Fruit fly (Drosophila melanogaster) whole organism, adult: Measurements from ENCODE around the gene sunn.
A peak's percentile ranks its signal among the peaks of the same experiment; 100 is the strongest.

Source experiments
- CG11617 ChIP-seq: fragments of 200-800 bp; sonication (Bioruptor generic); optimal IDR thresholded peaks from 2 replicates; lab custom pipeline; 2017; ENCODE audit warnings: mild to moderate bottlenecking, missing biosample characterization, missing genetic modification reagents, missing genetic modification characterization
- CG12768 ChIP-seq: fragments of 200-800 bp; sonication (Bioruptor generic); optimal IDR thresholded peaks from 2 replicates; lab custom pipeline; 2017; ENCODE audit warnings: missing biosample characterization, missing genetic modification characterization, mild to moderate bottlenecking, moderate library complexity, missing genetic modification reagents
- CG14711 ChIP-seq: fragments of 200-800 bp; sonication (Bioruptor generic); optimal IDR thresholded peaks from 2 replicates; lab custom pipeline; 2018; ENCODE audit warnings: missing biosample characterization, mild to moderate bottlenecking, missing genetic modification characterization, moderate library complexity
- CG1620 ChIP-seq: fragments of 200-800 bp; sonication (Bioruptor generic); optimal IDR thresholded peaks from 2 replicates; lab custom pipeline; 2016; ENCODE audit warnings: missing biosample characterization, missing genetic modification characterization
- CG33017 ChIP-seq: fragments of 200-800 bp; sonication (Bioruptor generic); optimal IDR thresholded peaks from 2 replicates; lab custom pipeline; 2018; ENCODE audit warnings: missing biosample characterization, mild to moderate bottlenecking, missing genetic modification characterization, moderate library complexity
- CG5204 ChIP-seq: fragments of 200-800 bp; sonication (Bioruptor generic); optimal IDR thresholded peaks from 2 replicates; lab custom pipeline; 2016; ENCODE audit warnings: missing biosample characterization, missing genetic modification characterization
- CG7045 ChIP-seq: fragments of 200-800 bp; sonication (Bioruptor generic); optimal IDR thresholded peaks from 2 replicates; lab custom pipeline; 2017; ENCODE audit warnings: missing biosample characterization, mild to moderate bottlenecking, missing genetic modification characterization
- CG7101 ChIP-seq: fragments of 200-800 bp; sonication (Bioruptor generic); optimal IDR thresholded peaks from 2 replicates; lab custom pipeline; 2018; ENCODE audit warnings: missing biosample characterization, mild to moderate bottlenecking, missing genetic modification characterization, moderate library complexity
- Clk ChIP-seq: fragments of 200-800 bp; sonication (Bioruptor generic); optimal IDR thresholded peaks from 2 replicates; lab custom pipeline; 2017; ENCODE audit warnings: missing biosample characterization, missing genetic modification characterization
- Crg-1 ChIP-seq: fragments of 200-800 bp; sonication (Bioruptor generic); optimal IDR thresholded peaks from 2 replicates; lab custom pipeline; 2016; ENCODE audit warnings: missing biosample characterization, missing genetic modification characterization
- Hr96 ChIP-seq: fragments of 200-800 bp; sonication (Bioruptor generic); optimal IDR thresholded peaks from 2 replicates; lab custom pipeline; 2016; ENCODE audit warnings: missing biosample characterization, missing genetic modification characterization
- Mnt ChIP-seq: fragments of 200-800 bp; sonication (Bioruptor generic); optimal IDR thresholded peaks from 2 replicates; lab custom pipeline; 2016; ENCODE audit warnings: missing biosample characterization, mild to moderate bottlenecking, missing genetic modification characterization
- bab1 ChIP-seq: fragments of 200-800 bp; sonication (Bioruptor generic); optimal IDR thresholded peaks from 3 replicates; lab custom pipeline; 2019; ENCODE audit warnings: missing biosample characterization, mild to moderate bottlenecking, missing genetic modification characterization, moderate library complexity
- cic ChIP-seq: fragments of 200-800 bp; sonication (Bioruptor generic); optimal IDR thresholded peaks from 2 replicates; lab custom pipeline; 2017; ENCODE audit warnings: missing biosample characterization, mild to moderate bottlenecking, missing genetic modification characterization, moderate library complexity
- cnc ChIP-seq, 2 experiments: fragments of >200 bp; optimal IDR thresholded peaks; 2 replicates each; lab custom pipeline; 2017
- kay ChIP-seq: fragments of 200-800 bp; sonication (Bioruptor generic); peaks from one replicate; lab custom pipeline; 2016; ENCODE audit warnings: missing biosample characterization, missing genetic modification characterization, borderline replicate concordance
- ovo ChIP-seq: fragments of 200-800 bp; sonication (Bioruptor generic); optimal IDR thresholded peaks from 2 replicates; lab custom pipeline; 2016; ENCODE audit warnings: missing biosample characterization, missing genetic modification characterization
- pad ChIP-seq: fragments of 200-800 bp; sonication (Bioruptor generic); optimal IDR thresholded peaks from 3 replicates; lab custom pipeline; 2017; ENCODE audit warnings: missing biosample characterization, missing genetic modification characterization, mild to moderate bottlenecking, moderate library complexity, missing genetic modification reagents
- tj ChIP-seq: fragments of 200-800 bp; sonication (Bioruptor generic); optimal IDR thresholded peaks from 3 replicates; lab custom pipeline; 2017; ENCODE audit warnings: missing biosample characterization, mild to moderate bottlenecking, missing genetic modification characterization, moderate library complexity
- toe ChIP-seq: fragments of 200-800 bp; sonication (Bioruptor generic); optimal IDR thresholded peaks from 2 replicates; lab custom pipeline; 2016; ENCODE audit warnings: missing biosample characterization, missing genetic modification characterization

The sunn gene

DNA sequence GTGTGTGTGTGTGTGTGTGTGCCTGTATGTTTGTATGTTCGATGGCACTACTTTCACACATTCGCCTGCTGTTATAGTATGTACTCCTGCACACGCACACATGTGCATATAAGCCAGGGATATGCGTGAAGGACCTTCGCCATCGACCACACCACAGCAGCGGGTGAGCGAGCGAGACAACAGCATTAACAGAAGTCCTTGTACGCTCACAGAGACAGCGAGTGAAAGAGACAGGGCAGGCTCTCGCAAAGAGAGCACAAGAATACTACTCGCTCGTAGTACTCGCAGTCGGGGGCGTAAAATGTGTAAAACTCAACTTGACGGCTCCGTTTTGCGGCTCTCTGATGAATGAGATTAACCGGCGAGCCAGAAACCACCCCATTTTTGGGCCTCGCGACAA lies 36.8 kb downstream of the sunn start:
- TF ChIP-seq Mnt (GFP tag; lab: Kevin White, UChicago) (no peak), kay (GFP tag; lab: Kevin White, UChicago) (no peak), CG11617 (no peak), tj (GFP tag; lab: Kevin White, UChicago) (no peak), pad (GFP tag; lab: Kevin White, UChicago) (no peak), Clk (GFP tag; lab: Kevin White, UChicago) (no peak), Crg-1 (no peak), CG7045 (no peak), CG33017 (tag; lab: Kevin White, UChicago) (no peak), bab1 (GFP tag; lab: Kevin White, UChicago) (no peak), ovo (GFP tag; lab: Kevin White, UChicago) (no peak), CG12768 (GFP tag; lab: Kevin White, UChicago) (no peak), toe (GFP tag; lab: Kevin White, UChicago) (no peak), Hr96 (no peak), CG14711 (tag; lab: Kevin White, UChicago) (no peak), CG5204 (GFP tag; lab: Kevin White, UChicago) (no peak), CG7101 (tag; lab: Kevin White, UChicago) (no peak)

DNA sequence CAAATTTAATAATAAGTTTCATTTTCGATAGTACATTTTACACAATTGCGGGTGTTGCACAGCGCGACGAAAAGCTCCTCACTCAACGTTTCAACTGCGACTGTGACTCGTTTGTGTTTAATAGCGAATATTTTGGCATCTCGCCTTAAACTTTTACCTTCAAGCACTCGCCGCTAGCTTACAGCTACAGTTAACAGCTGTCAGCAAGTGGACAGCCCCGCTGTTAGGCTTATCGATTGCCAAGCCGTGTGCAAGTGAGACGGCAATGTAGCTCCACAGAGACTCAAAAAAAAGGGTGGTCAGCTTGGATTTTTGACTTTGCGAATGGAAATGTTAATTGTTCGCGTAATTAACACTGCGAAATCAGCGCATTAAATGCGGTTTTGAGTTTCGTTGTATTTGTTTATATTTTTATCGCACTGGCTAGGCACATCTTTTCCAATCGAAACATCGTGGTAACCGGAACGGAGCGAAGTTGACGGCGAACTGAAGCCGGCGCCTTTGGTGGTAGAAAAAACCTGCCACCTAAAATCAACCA lies 37.6 kb downstream of the sunn start, which contains the start of gene loaf:
Gene loaf (minus strand): TSS at position 488 of the 538 bp plus-strand sequence.
- no peak for TF ChIP-seq kay (GFP tag; lab: Kevin White, UChicago)

DNA sequence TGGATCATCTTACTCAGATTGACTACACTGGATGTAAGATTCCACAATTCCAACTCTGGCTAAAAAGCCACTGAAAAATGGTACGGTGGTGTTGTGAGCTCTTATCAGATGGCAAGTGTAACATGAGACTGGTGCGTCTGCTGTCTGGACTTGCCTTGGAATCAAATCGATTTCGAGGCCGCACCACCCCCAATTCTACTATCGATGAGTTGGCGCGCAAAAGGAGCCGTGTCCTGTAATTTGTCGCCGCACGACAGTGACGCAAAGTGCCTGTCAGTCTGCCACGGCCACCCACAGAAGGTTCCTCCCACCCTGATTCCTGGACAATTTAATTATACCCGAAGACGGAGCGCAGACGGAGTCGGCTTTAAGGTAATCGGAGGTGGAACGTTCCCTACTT lies 38.4 kb downstream of the sunn start:
- TF ChIP-seq CG1620 (GFP tag; lab: Kevin White, UChicago) (no peak), ovo (GFP tag; lab: Kevin White, UChicago) (no peak)

DNA sequence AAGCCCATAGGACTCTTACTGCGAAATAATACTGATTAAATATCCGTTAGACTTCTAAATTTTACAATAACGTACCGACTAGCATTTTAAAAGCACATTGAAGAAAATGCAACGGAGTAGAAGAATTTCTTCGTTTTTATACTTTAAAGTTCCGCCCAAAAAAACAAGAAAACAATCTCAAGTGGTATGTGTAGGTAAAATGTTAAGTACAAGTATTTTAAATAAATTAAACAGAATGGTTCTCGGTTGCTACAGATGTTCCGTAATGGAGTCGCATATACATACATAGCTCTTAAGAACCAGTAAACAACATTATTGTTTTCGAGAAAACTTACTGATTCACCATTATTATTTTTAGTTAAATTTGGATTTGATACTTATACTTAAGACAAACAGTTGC lies 43.9 kb downstream of the sunn start, which contains the start of gene Muc68D:
Gene Muc68D (minus strand): TSS at position 101 of the 400 bp plus-strand sequence.
- TF ChIP-seq toe (GFP tag; lab: Kevin White, UChicago) (no peak), CG14711 (tag; lab: Kevin White, UChicago) (no peak), bab1 (GFP tag; lab: Kevin White, UChicago) (no peak), Clk (GFP tag; lab: Kevin White, UChicago) (no peak), Mnt (GFP tag; lab: Kevin White, UChicago) (no peak), CG1620 (GFP tag; lab: Kevin White, UChicago) (no peak), CG7045 (no peak), CG12768 (GFP tag; lab: Kevin White, UChicago) (no peak), CG5204 (GFP tag; lab: Kevin White, UChicago) (no peak), cnc (optimal IDR thresholded peaks at IDR 0.05; lab: Kevin White, UChicago) (no peak), ovo (GFP tag; lab: Kevin White, UChicago) (no peak), CG11617 (no peak), cic (no peak), Hr96 (no peak), CG7101 (tag; lab: Kevin White, UChicago) (no peak), CG33017 (tag; lab: Kevin White, UChicago) (no peak)

DNA sequence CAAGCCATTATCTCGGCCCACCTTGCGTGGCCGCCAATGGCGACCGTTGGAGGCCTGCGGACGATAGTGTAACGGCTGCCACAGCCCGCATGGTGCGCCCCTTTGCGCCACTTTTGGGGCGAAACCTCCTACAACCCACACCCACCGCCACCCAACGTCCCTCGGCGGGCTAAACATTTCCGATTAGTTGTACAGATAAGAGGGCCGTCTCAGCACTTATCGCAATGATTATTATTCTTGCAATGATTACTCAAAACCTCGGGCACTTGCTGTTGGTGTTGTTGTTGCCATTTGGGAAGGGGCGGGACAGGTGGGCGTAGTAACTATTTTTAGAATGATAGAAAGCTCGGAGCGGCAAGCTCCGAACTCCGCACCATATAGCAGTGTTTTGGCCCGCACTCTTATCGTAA lies 44.5 kb downstream of the sunn start:
- no peak for TF ChIP-seq CG7045
- TF ChIP-seq CG1620 (GFP tag; lab: Kevin White, UChicago) = no peak
- TF ChIP-seq CG33017 (tag; lab: Kevin White, UChicago) = no peak
- TF ChIP-seq Hr96 = no peak
- TF ChIP-seq Mnt (GFP tag; lab: Kevin White, UChicago) = peak; percentile 18
- no peak for TF ChIP-seq kay (GFP tag; lab: Kevin White, UChicago)
- no peak for TF ChIP-seq CG11617
- peak; percentile 5 for TF ChIP-seq CG7101 (tag; lab: Kevin White, UChicago)
- no peak for TF ChIP-seq CG14711 (tag; lab: Kevin White, UChicago)
- no peak for TF ChIP-seq CG5204 (GFP tag; lab: Kevin White, UChicago)
- TF ChIP-seq cnc (optimal IDR thresholded peaks at IDR 0.05; lab: Kevin White, UChicago) = no peak
- TF ChIP-seq cic = peak; percentile 64
- TF ChIP-seq CG12768 (GFP tag; lab: Kevin White, UChicago) = peak; percentile 23
- no peak for TF ChIP-seq bab1 (GFP tag; lab: Kevin White, UChicago)

DNA sequence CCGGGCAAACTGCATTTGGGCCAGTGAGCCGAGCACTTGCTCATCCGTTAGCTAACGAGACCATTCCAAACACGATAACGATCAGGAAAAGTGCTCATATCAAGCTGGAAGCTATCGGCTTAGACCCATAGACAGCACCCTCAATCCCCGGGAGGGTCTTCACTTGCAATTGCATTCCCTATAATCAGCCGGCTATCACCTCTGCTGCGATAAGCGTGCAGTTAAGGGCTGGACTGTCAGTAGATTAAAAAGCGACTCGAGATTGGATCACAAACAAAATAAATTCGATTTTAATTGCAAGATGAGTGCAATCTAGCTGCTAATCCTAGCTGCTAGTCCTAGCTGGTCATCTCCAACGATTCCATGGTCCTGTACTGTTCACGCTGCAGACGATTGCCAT lies 45.6 kb downstream of the sunn start:
- TF ChIP-seq cnc (optimal IDR thresholded peaks at IDR 0.05; lab: Kevin White, UChicago) = no peak
- peak; percentile 69 for TF ChIP-seq cic
- TF ChIP-seq Mnt (GFP tag; lab: Kevin White, UChicago) = peak; percentile 2
- TF ChIP-seq CG7101 (tag; lab: Kevin White, UChicago) = peak; percentile 19
- TF ChIP-seq toe (GFP tag; lab: Kevin White, UChicago) = no peak
- peak; percentile 46 for TF ChIP-seq CG12768 (GFP tag; lab: Kevin White, UChicago)

DNA sequence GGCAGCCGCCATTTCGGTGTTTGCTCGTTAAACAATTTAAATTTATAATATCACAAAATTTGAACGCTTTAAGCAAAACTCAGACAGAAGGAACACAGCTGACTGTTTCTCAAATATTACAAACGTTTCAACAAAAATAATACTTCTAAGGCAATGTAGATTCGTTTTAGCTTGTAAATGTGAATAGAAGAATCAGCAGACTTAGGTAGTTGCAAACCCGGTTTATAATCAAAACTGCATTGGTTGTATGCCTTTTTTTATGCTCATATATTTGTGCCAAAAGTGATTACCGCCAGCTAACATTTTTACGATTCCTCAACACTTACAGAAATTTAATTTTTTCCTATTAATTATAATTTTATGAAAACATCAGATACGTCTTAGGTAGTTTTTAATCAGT lies 46.3 kb downstream of the sunn start, which contains the start of gene Tim13:
Gene Tim13 (minus strand): TSS at position 101 of the 400 bp plus-strand sequence.
- TF ChIP-seq Hr96 = no peak
- TF ChIP-seq CG14711 (tag; lab: Kevin White, UChicago) = no peak
- no peak for TF ChIP-seq toe (GFP tag; lab: Kevin White, UChicago)
- TF ChIP-seq CG1620 (GFP tag; lab: Kevin White, UChicago) = no peak
- TF ChIP-seq CG5204 (GFP tag; lab: Kevin White, UChicago) = no peak
- TF ChIP-seq bab1 (GFP tag; lab: Kevin White, UChicago) = no peak
- no peak for TF ChIP-seq Clk (GFP tag; lab: Kevin White, UChicago)
- TF ChIP-seq CG11617 = no peak
- no peak for TF ChIP-seq tj (GFP tag; lab: Kevin White, UChicago)
- no peak for TF ChIP-seq cic
- TF ChIP-seq kay (GFP tag; lab: Kevin White, UChicago) = no peak
- no peak for TF ChIP-seq cnc (optimal IDR thresholded peaks at IDR 0.05; lab: Kevin White, UChicago)
- no peak for TF ChIP-seq Mnt (GFP tag; lab: Kevin White, UChicago)
- TF ChIP-seq pad (GFP tag; lab: Kevin White, UChicago) = no peak
- no peak for TF ChIP-seq CG7045
- no peak for TF ChIP-seq CG12768 (GFP tag; lab: Kevin White, UChicago)
- no peak for TF ChIP-seq CG33017 (tag; lab: Kevin White, UChicago)
